Worm (Caenorhabditis elegans) whole organism, early embryonic: ENCODE results near the gene shw-3.

Experiments
- B0310.2 ChIP-seq: sonication (generic microtip); optimal IDR thresholded peaks from 2 replicates; lab custom pipeline; 2016; ENCODE audit warnings: mild to moderate bottlenecking, missing genetic modification characterization, missing compliant biosample characterization
- ama-1 ChIP-seq: fragments of 150-350 bp; optimal IDR thresholded peaks from 2 replicates; lab custom pipeline; 2014
- ets-7 ChIP-seq: sonication (generic microtip); optimal IDR thresholded peaks from 2 replicates; lab custom pipeline; 2016; ENCODE audit warnings: missing genotype, missing genetic modification characterization, missing compliant biosample characterization
- flt-1 ChIP-seq: fragments of 200-800 bp; sonication (Bioruptor generic); IDR thresholded peaks from 2 replicates; pipeline ENCODE4 v1.3.6; 2022; ENCODE audit warnings: missing genetic modification characterization, missing compliant biosample characterization
- hmg-4 ChIP-seq: fragments of 200-800 bp; sonication (Bioruptor generic); optimal IDR thresholded peaks from 2 replicates; lab custom pipeline; 2018; ENCODE audit warnings: mild to moderate bottlenecking, missing genetic modification characterization, missing compliant biosample characterization
- tra-4 ChIP-seq: sonication (generic microtip); optimal IDR thresholded peaks from 2 replicates; lab custom pipeline; 2017; ENCODE audit warnings: missing genetic modification characterization, missing compliant biosample characterization

- no peak for TF ChIP-seq flt-1
- TF ChIP-seq ets-7 (tag; lab: Kevin White, UChicago) = no peak
- TF ChIP-seq tra-4 (tag; lab: Kevin White, UChicago) = no peak
- TF ChIP-seq hmg-4 = no peak
- TF ChIP-seq ama-1 (lab: Kevin White, UChicago) = no peak
- TF ChIP-seq B0310.2 = no peak
Measured at ce11 chrV:13008825-13009224, 21.9 kb upstream of the shw-3 start, which contains the start of gene F15B9.10.
